Worm (Caenorhabditis elegans) whole organism, L4 larva: ENCODE measurements around the gene F42A6.1.
A peak's percentile ranks its signal among the peaks of the same experiment; 100 is the strongest.

Experiments
- F10B5.3 ChIP-seq: sonication (generic microtip); optimal IDR thresholded peaks from 2 replicates; lab custom pipeline; 2016; ENCODE audit warnings: mild to moderate bottlenecking, missing genetic modification characterization, missing compliant biosample characterization
- F26F4.8 ChIP-seq: fragments of 200-800 bp; sonication (Bioruptor generic); conservative IDR thresholded peaks from 2 replicates; pipeline ENCODE4 v1.3.6; 2022; ENCODE audit warnings: missing genetic modification characterization, missing compliant biosample characterization
- F37D6.2 ChIP-seq: sonication (generic microtip); optimal IDR thresholded peaks from 2 replicates; lab custom pipeline; 2016; ENCODE audit warnings: mild to moderate bottlenecking, missing genetic modification characterization, missing compliant biosample characterization
- F44E2.7 ChIP-seq: fragments of 200-800 bp; sonication (Bioruptor generic); IDR thresholded peaks from 2 replicates; pipeline ENCODE4 v2.1.2; 2022; ENCODE audit warnings: missing genetic modification characterization, missing compliant biosample characterization
- F49E8.2 ChIP-seq: sonication (generic microtip); optimal IDR thresholded peaks from 2 replicates; lab custom pipeline; 2016; ENCODE audit warnings: missing compliant biosample characterization, mild to moderate bottlenecking, missing genetic modification characterization, borderline replicate concordance
- R02D3.7 ChIP-seq: fragments of 150-350 bp; sonication (generic microtip); optimal IDR thresholded peaks from 3 replicates; lab custom pipeline; 2014; ENCODE audit warnings: missing biosample characterization, missing genetic modification characterization
- Y48G9A.11 ChIP-seq: fragments of 200-800 bp; sonication (Bioruptor generic); IDR thresholded peaks from 2 replicates; pipeline ENCODE4 v1.3.6; 2022; ENCODE audit warnings: missing genetic modification reagents, missing genetic modification characterization, missing compliant biosample characterization
- Y75B8A.6 ChIP-seq: fragments of 200-800 bp; sonication (Bioruptor generic); IDR thresholded peaks from 2 replicates; pipeline ENCODE4 v1.3.6; 2022; ENCODE audit warnings: missing genetic modification reagents, missing genetic modification characterization, missing compliant biosample characterization
- ZK337.2 ChIP-seq: fragments of 200-800 bp; sonication (Bioruptor generic); IDR thresholded peaks from 2 replicates; pipeline ENCODE4 v1.3.6; 2022; ENCODE audit warnings: missing genetic modification reagents, missing genetic modification characterization, missing compliant biosample characterization
- aha-1 ChIP-seq: fragments of 150-350 bp; peaks from one replicate; lab custom pipeline; 2014; ENCODE audit warnings: missing biosample characterization, missing genetic modification characterization
- ceh-20 ChIP-seq: fragments of 200-800 bp; sonication (Bioruptor generic); IDR thresholded peaks from 2 replicates; pipeline ENCODE4 v1.3.6; 2022; ENCODE audit warnings: missing genetic modification reagents, missing genetic modification characterization, missing compliant biosample characterization
- ceh-28 ChIP-seq: fragments of 150-350 bp; optimal IDR thresholded peaks from 2 replicates; lab custom pipeline; 2014; ENCODE audit warnings: missing biosample characterization, missing genetic modification reagents, missing genetic modification characterization
- ceh-32 ChIP-seq: sonication (generic microtip); optimal IDR thresholded peaks from 2 replicates; lab custom pipeline; 2016; ENCODE audit warnings: mild to moderate bottlenecking, missing genetic modification characterization, missing compliant biosample characterization; ENCODE audit not compliant: poor library complexity
- ceh-44 ChIP-seq: fragments of 200-800 bp; sonication (Bioruptor generic); IDR thresholded peaks from 2 replicates; pipeline ENCODE4 v1.3.6; 2022; ENCODE audit warnings: missing genetic modification reagents, missing genetic modification characterization, missing compliant biosample characterization
- cey-2 ChIP-seq: sonication (generic microtip); optimal IDR thresholded peaks from 3 replicates; lab custom pipeline; 2017; ENCODE audit warnings: missing genetic modification characterization, mild to moderate bottlenecking, missing compliant biosample characterization, antibody characterized with exemption, borderline replicate concordance; ENCODE audit not compliant: insufficient read depth
- ctbp-1 ChIP-seq: fragments of 200-800 bp; sonication (Bioruptor generic); IDR thresholded peaks from 2 replicates; pipeline ENCODE4 v1.3.6; 2022; ENCODE audit warnings: missing genetic modification reagents, missing genetic modification characterization, missing compliant biosample characterization
- daf-8 ChIP-seq: fragments of 200-800 bp; sonication (Bioruptor generic); IDR thresholded peaks from 2 replicates; pipeline ENCODE4 v1.3.6; 2022; ENCODE audit warnings: missing genetic modification characterization, missing compliant biosample characterization
- dmd-6 ChIP-seq: fragments of 200-800 bp; sonication (Bioruptor generic); IDR thresholded peaks from 2 replicates; pipeline ENCODE4 v1.3.6; 2022; ENCODE audit warnings: missing genetic modification reagents, missing genetic modification characterization, missing compliant biosample characterization
- dmd-9 ChIP-seq: fragments of 200-800 bp; sonication (Bioruptor generic); IDR thresholded peaks from 2 replicates; pipeline ENCODE4 v1.3.6; 2022; ENCODE audit warnings: missing genetic modification reagents, missing genetic modification characterization, missing compliant biosample characterization
- duxl-1 ChIP-seq: sonication (generic microtip); optimal IDR thresholded peaks from 2 replicates; lab custom pipeline; 2016; ENCODE audit warnings: mild to moderate bottlenecking, missing genetic modification characterization, moderate library complexity, missing compliant biosample characterization; ENCODE audit not compliant: poor library complexity
- egl-27 ChIP-seq: sonication (generic microtip); optimal IDR thresholded peaks from 3 replicates; lab custom pipeline; 2017; ENCODE audit warnings: missing biosample characterization, missing genetic modification reagents, missing genetic modification characterization
- egl-43 ChIP-seq: fragments of 200-800 bp; sonication (Bioruptor generic); IDR thresholded peaks from 2 replicates; pipeline ENCODE4 v1.3.6; 2022; ENCODE audit warnings: missing genetic modification reagents, missing genetic modification characterization, missing compliant biosample characterization
- gei-8 ChIP-seq: fragments of 200-800 bp; sonication (Bioruptor generic); optimal IDR thresholded peaks from 2 replicates; lab custom pipeline; 2018; ENCODE audit warnings: mild to moderate bottlenecking, missing genetic modification characterization, missing compliant biosample characterization
- hif-1 ChIP-seq, 2 experiments: sonication (generic microtip); optimal IDR thresholded peaks; 2 replicates each; lab custom pipeline; 2016 to 2017; ENCODE audit warnings: missing compliant biosample characterization in 2 of 2, missing genetic modification characterization in 2 of 2, missing genetic modification reagents in 2 of 2, missing genotype in 2 of 2, mild to moderate bottlenecking in 1 of 2
- hlh-11 ChIP-seq: fragments of 200-800 bp; sonication (Bioruptor generic); optimal IDR thresholded peaks from 2 replicates; lab custom pipeline; 2018; ENCODE audit warnings: mild to moderate bottlenecking, missing genetic modification characterization, missing compliant biosample characterization
- lim-7 ChIP-seq: fragments of 200-800 bp; sonication (Bioruptor generic); IDR thresholded peaks from 2 replicates; pipeline ENCODE4 v1.3.6; 2022; ENCODE audit warnings: missing genetic modification characterization, missing compliant biosample characterization
- lin-1 ChIP-seq: fragments of 200-800 bp; sonication (Bioruptor generic); IDR thresholded peaks from 2 replicates; pipeline ENCODE4 v1.3.6; 2022; ENCODE audit warnings: missing genetic modification reagents, missing genetic modification characterization, missing compliant biosample characterization
- lin-29 ChIP-seq: fragments of 200-800 bp; sonication (Bioruptor generic); IDR thresholded peaks from 2 replicates; pipeline ENCODE4 v1.3.6; 2022; ENCODE audit warnings: missing genetic modification reagents, missing genetic modification characterization, missing compliant biosample characterization
- lir-3 ChIP-seq: sonication (generic microtip); optimal IDR thresholded peaks from 2 replicates; lab custom pipeline; 2016; ENCODE audit warnings: mild to moderate bottlenecking, missing genetic modification characterization, missing compliant biosample characterization
- mep-1 ChIP-seq: fragments of 150-350 bp; sonication (generic microtip); optimal IDR thresholded peaks from 3 replicates; lab custom pipeline; 2014; ENCODE audit warnings: missing biosample characterization, missing genetic modification characterization
- mes-2 ChIP-seq: sonication (generic microtip); optimal IDR thresholded peaks from 2 replicates; lab custom pipeline; 2016; ENCODE audit warnings: missing genotype, mild to moderate bottlenecking, missing genetic modification characterization, missing compliant biosample characterization; ENCODE audit not compliant: poor library complexity, severe bottlenecking
- mxl-2 ChIP-seq: fragments of 200-800 bp; sonication (Bioruptor generic); conservative IDR thresholded peaks from 2 replicates; pipeline ENCODE4 v1.3.6; 2022; ENCODE audit warnings: missing genetic modification reagents, missing genetic modification characterization, missing compliant biosample characterization
- nhr-10 ChIP-seq: fragments of 150-350 bp; optimal IDR thresholded peaks from 2 replicates; lab custom pipeline; 2014; ENCODE audit warnings: missing biosample characterization, missing genetic modification characterization
- nhr-111 ChIP-seq: fragments of 200-800 bp; sonication (Bioruptor generic); optimal IDR thresholded peaks from 2 replicates; lab custom pipeline; 2018; ENCODE audit warnings: mild to moderate bottlenecking, missing genetic modification characterization, missing compliant biosample characterization
- nhr-28 ChIP-seq: fragments of 150-350 bp; optimal IDR thresholded peaks from 2 replicates; lab custom pipeline; 2014; ENCODE audit warnings: missing biosample characterization, missing genetic modification characterization
- nhr-42 ChIP-seq: fragments of 200-800 bp; sonication (Bioruptor generic); IDR thresholded peaks from 2 replicates; pipeline ENCODE4 v1.3.6; 2022; ENCODE audit warnings: missing genetic modification characterization, missing compliant biosample characterization
- nhr-6 ChIP-seq: fragments of 150-350 bp; optimal IDR thresholded peaks from 2 replicates; lab custom pipeline; 2014; ENCODE audit warnings: missing biosample characterization, missing genetic modification characterization
- php-3 ChIP-seq: fragments of 200-800 bp; sonication (Bioruptor generic); IDR thresholded peaks from 2 replicates; pipeline ENCODE4 v1.3.6; 2022; ENCODE audit warnings: missing genetic modification reagents, missing genetic modification characterization, missing compliant biosample characterization
- pqm-1 ChIP-seq: sonication (generic microtip); optimal IDR thresholded peaks from 2 replicates; lab custom pipeline; 2017; ENCODE audit warnings: missing biosample characterization, missing genetic modification characterization
- rbr-2 ChIP-seq: sonication (generic microtip); optimal IDR thresholded peaks from 2 replicates; lab custom pipeline; 2016; ENCODE audit warnings: missing genotype, missing genetic modification characterization, missing compliant biosample characterization
- sdz-12 ChIP-seq: fragments of 200-800 bp; sonication (Bioruptor generic); optimal IDR thresholded peaks from 2 replicates; lab custom pipeline; 2018; ENCODE audit warnings: mild to moderate bottlenecking, missing genetic modification characterization, missing compliant biosample characterization
- snpc-1.2 ChIP-seq: fragments of 200-800 bp; sonication (Bioruptor generic); IDR thresholded peaks from 2 replicates; pipeline ENCODE4 v1.3.6; 2022; ENCODE audit warnings: missing genetic modification reagents, missing genetic modification characterization, missing compliant biosample characterization
- snpc-4 ChIP-seq: fragments of 150-350 bp; optimal IDR thresholded peaks from 2 replicates; lab custom pipeline; 2014; ENCODE audit warnings: missing biosample characterization, missing genetic modification characterization
- spr-1 ChIP-seq: sonication (generic microtip); optimal IDR thresholded peaks from 2 replicates; lab custom pipeline; 2016; ENCODE audit warnings: mild to moderate bottlenecking, missing genetic modification characterization, missing compliant biosample characterization
- tag-97 ChIP-seq: fragments of 200-800 bp; sonication (Bioruptor generic); IDR thresholded peaks from 2 replicates; pipeline ENCODE4 v1.3.6; 2022; ENCODE audit warnings: missing genetic modification characterization, missing compliant biosample characterization
- tra-1 ChIP-seq: fragments of 200-800 bp; sonication (Bioruptor generic); IDR thresholded peaks from 2 replicates; pipeline ENCODE4 v1.3.6; 2022; ENCODE audit warnings: missing genetic modification reagents, missing genetic modification characterization, missing compliant biosample characterization
- unc-130 ChIP-seq: sonication (generic microtip); optimal IDR thresholded peaks from 2 replicates; lab custom pipeline; 2016; ENCODE audit warnings: missing genetic modification reagents, missing genetic modification characterization, missing compliant biosample characterization
- unc-39 ChIP-seq: sonication (generic microtip); optimal IDR thresholded peaks from 2 replicates; lab custom pipeline; 2017; ENCODE audit warnings: missing biosample characterization, missing genetic modification characterization
- vab-7 ChIP-seq: fragments of 200-800 bp; sonication (Bioruptor generic); IDR thresholded peaks from 2 replicates; pipeline ENCODE4 v1.3.6; 2022; ENCODE audit warnings: missing genetic modification reagents, missing genetic modification characterization, missing compliant biosample characterization
- zfp-3 ChIP-seq: fragments of 200-800 bp; sonication (Bioruptor generic); conservative IDR thresholded peaks from 2 replicates; pipeline ENCODE4 v1.3.6; 2022; ENCODE audit warnings: missing genetic modification reagents, missing genetic modification characterization, missing compliant biosample characterization
- zip-2 ChIP-seq: fragments of 150-350 bp; optimal IDR thresholded peaks from 2 replicates; lab custom pipeline; 2014; ENCODE audit warnings: missing biosample characterization, missing genetic modification characterization

F42A6.1 gene

DNA sequence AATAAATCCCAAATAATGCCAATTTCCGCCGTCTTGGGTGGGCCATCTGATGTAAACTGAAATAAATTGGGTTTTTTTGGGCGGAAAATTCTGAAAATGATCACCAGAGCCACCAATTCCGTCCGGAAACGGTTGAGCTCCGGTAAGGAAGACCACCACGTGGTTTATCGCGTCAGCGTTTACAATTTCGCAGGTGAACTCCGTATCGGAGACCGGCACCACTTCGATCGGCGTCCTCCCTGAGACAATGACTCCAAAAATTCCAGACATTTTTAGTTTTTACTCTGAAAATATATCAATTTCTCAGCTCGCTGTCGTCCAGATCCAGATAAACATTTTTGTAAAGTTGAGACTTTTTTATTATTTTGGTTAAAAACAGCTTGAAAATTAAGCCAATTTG is 18.3 kb upstream of the F42A6.1 start, which contains the start of gene F42A6.6:
Gene F42A6.6, minus strand, starts transcription at position 289 of the 400 bp plus-strand sequence.
- TF ChIP-seq vab-7 (GFP tag; lab: Robert Waterston, UW) (peak; percentile 61; the same call in 1 of the 2 replicates), nhr-10 (no peak), egl-43 (GFP tag; lab: Robert Waterston, UW) (peak; percentile 87), nhr-111 (GFP tag; lab: Kevin White, UChicago) (no peak), hif-1 (tag; optimal IDR thresholded peaks at IDR 0.05; lab: Kevin White, UChicago) (peak in 1 of 2 experiments; percentile 17), mes-2 (tag; lab: Kevin White, UChicago) (peak; percentile 48), pqm-1 (no peak), F37D6.2 (tag; lab: Kevin White, UChicago) (no peak), nhr-42 (no peak; the same call in 1 of the 2 replicates), Y75B8A.6 (0 out of 2 replicates have a peak, but pooled peaks have one; percentile 67), cey-2 (tag; lab: Kevin White, UChicago) (no peak), ceh-44 (GFP tag; lab: Robert Waterston, UW) (no peak), rbr-2 (peak; percentile 33), ctbp-1 (peak; percentile 36; the same call in 1 of the 2 replicates), nhr-28 (tag; lab: Kevin White, UChicago) (no peak), sdz-12 (GFP tag; lab: Kevin White, UChicago) (no peak), F10B5.3 (no peak), snpc-1.2 (GFP tag; lab: Robert Waterston, UW) (peak; percentile 71), duxl-1 (tag; lab: Kevin White, UChicago) (peak; percentile 33), dmd-9 (GFP tag; lab: Robert Waterston, UW) (no peak), ceh-32 (no peak), daf-8 (GFP tag; lab: Robert Waterston, UW) (no peak), tag-97 (GFP tag; lab: Robert Waterston, UW) (no peak), ceh-28 (tag; lab: Kevin White, UChicago) (no peak), spr-1 (peak; percentile 69), lin-1 (GFP tag; lab: Robert Waterston, UW) (no peak; the same call in 1 of the 2 replicates), R02D3.7 (tag; lab: Kevin White, UChicago) (no peak), mep-1 (tag; lab: Kevin White, UChicago) (peak; percentile 40), zfp-3 (GFP tag; lab: Robert Waterston, UW) (peak; percentile 70; the same call in 1 of the 2 replicates), F49E8.2 (tag; lab: Kevin White, UChicago) (peak; percentile 84), tra-1 (0 out of 2 replicates have a peak, but pooled peaks have one; percentile 22), F26F4.8 (GFP tag; lab: Robert Waterston, UW) (0 out of 2 replicates have a peak, but pooled peaks have one; percentile 33), mxl-2 (GFP tag; lab: Robert Waterston, UW) (no peak), egl-27 (no peak), unc-130 (peak; percentile 21), F44E2.7 (GFP tag; lab: Robert Waterston, UW) (no peak), ZK337.2 (no peak), Y48G9A.11 (GFP tag; lab: Robert Waterston, UW) (peak; percentile 69), php-3 (0 out of 2 replicates have a peak, but pooled peaks have one; percentile 42), aha-1 (peak; percentile 80), ceh-20 (GFP tag; lab: Robert Waterston, UW) (peak; percentile 57; the same call in 1 of the 2 replicates), zip-2 (tag; lab: Kevin White, UChicago) (no peak), snpc-4 (no peak), gei-8 (peak; percentile 67), lim-7 (GFP tag; lab: Robert Waterston, UW) (no peak), unc-39 (no peak), hlh-11 (peak; percentile 43), lir-3 (tag; lab: Kevin White, UChicago) (no peak), lin-29 (GFP tag; lab: Robert Waterston, UW) (no peak), dmd-6 (GFP tag; lab: Robert Waterston, UW) (peak; percentile 42), nhr-6 (tag; lab: Kevin White, UChicago) (no peak)
